Worm (Caenorhabditis elegans) whole organism, L1 larva: Measurements from ENCODE around the gene brc-1.
A peak's percentile ranks its signal among the peaks of the same experiment; 100 is the strongest.

ENCODE experiments used
- C16A3.4 ChIP-seq: fragments of 150-350 bp; optimal IDR thresholded peaks from 2 replicates; lab custom pipeline; 2014; ENCODE audit warnings: missing biosample characterization, missing genetic modification characterization
- aha-1 ChIP-seq: fragments of 150-350 bp; optimal IDR thresholded peaks from 2 replicates; lab custom pipeline; 2014; ENCODE audit warnings: missing biosample characterization, missing genetic modification characterization
- aly-2 ChIP-seq: fragments of 150-350 bp; optimal IDR thresholded peaks from 2 replicates; lab custom pipeline; 2014; ENCODE audit warnings: missing biosample characterization, missing genetic modification characterization
- blmp-1 ChIP-seq: fragments of 150-350 bp; optimal IDR thresholded peaks from 2 replicates; lab custom pipeline; 2014; ENCODE audit warnings: missing biosample characterization, missing genetic modification characterization
- ceh-8 ChIP-seq: fragments of 200-800 bp; sonication (Bioruptor generic); optimal IDR thresholded peaks from 2 replicates; lab custom pipeline; 2018; ENCODE audit warnings: mild to moderate bottlenecking, missing genetic modification characterization, moderate library complexity, missing compliant biosample characterization
- ceh-88 ChIP-seq: fragments of 200-800 bp; sonication (Bioruptor generic); IDR thresholded peaks from 2 replicates; pipeline ENCODE4 v1.3.6; 2022; ENCODE audit warnings: missing genetic modification characterization, missing compliant biosample characterization
- ces-1 ChIP-seq: fragments of 150-350 bp; optimal IDR thresholded peaks from 2 replicates; lab custom pipeline; 2014; ENCODE audit warnings: missing biosample characterization, missing genetic modification reagents, missing genetic modification characterization
- efl-1 ChIP-seq, 4 experiments: fragments of 150-350 bp; optimal IDR thresholded peaks in 3 of 4; peaks in 1 of 4; 1 replicate in 1 of 4; 2 replicates in 3 of 4; lab custom pipeline; 2014; ENCODE audit warnings: missing biosample characterization in 2 of 4, missing genetic modification characterization in 2 of 4, missing genetic modification reagents in 2 of 4
- egl-27 ChIP-seq, 2 experiments: fragments of 150-350 bp in 1 of 2; sonication (generic microtip); optimal IDR thresholded peaks; 3 replicates each; lab custom pipeline; 2017 to 2018; ENCODE audit warnings: missing biosample characterization in 2 of 2, missing genetic modification characterization in 2 of 2, missing genetic modification reagents in 2 of 2
- elt-3 ChIP-seq, 6 experiments: fragments of 150-350 bp in 1 of 6; sonication (generic microtip); optimal IDR thresholded peaks; 2 replicates each; lab custom pipeline; 2017 to 2018; ENCODE audit warnings: missing biosample characterization in 6 of 6, missing genetic modification characterization in 6 of 6, inconsistent platforms in 1 of 6
- ets-5 ChIP-seq: fragments of 200-800 bp; sonication (Bioruptor generic); IDR thresholded peaks from 2 replicates; pipeline ENCODE4 v1.3.6; 2022; ENCODE audit warnings: missing genetic modification characterization, missing compliant biosample characterization
- fkh-4 ChIP-seq: sonication (generic microtip); optimal IDR thresholded peaks from 2 replicates; lab custom pipeline; 2016; ENCODE audit warnings: missing compliant biosample characterization, missing genetic modification characterization, borderline replicate concordance
- fkh-8 ChIP-seq: sonication (generic microtip); optimal IDR thresholded peaks from 2 replicates; lab custom pipeline; 2016; ENCODE audit warnings: mild to moderate bottlenecking, missing genetic modification characterization, missing compliant biosample characterization
- hpl-2 ChIP-seq: fragments of 150-350 bp; optimal IDR thresholded peaks from 2 replicates; lab custom pipeline; 2014; ENCODE audit warnings: missing biosample characterization, missing genetic modification reagents, missing genetic modification characterization
- irx-1 ChIP-seq: sonication (generic microtip); optimal IDR thresholded peaks from 2 replicates; lab custom pipeline; 2016; ENCODE audit warnings: missing genetic modification characterization, missing compliant biosample characterization
- isw-1 ChIP-seq: fragments of 200-800 bp; sonication (Bioruptor generic); IDR thresholded peaks from 2 replicates; pipeline ENCODE4 v1.3.6; 2022; ENCODE audit warnings: missing genetic modification characterization, missing compliant biosample characterization
- lin-14 ChIP-seq: fragments of 200-800 bp; sonication (Bioruptor generic); optimal IDR thresholded peaks from 2 replicates; lab custom pipeline; 2018; ENCODE audit warnings: mild to moderate bottlenecking, missing genetic modification characterization, moderate library complexity, missing compliant biosample characterization
- lsy-2 ChIP-seq, 2 experiments: fragments of 150-350 bp; optimal IDR thresholded peaks; 2 replicates each; lab custom pipeline; 2014; ENCODE audit warnings: missing biosample characterization in 2 of 2, missing genetic modification characterization in 2 of 2
- mab-9 ChIP-seq: fragments of 200-800 bp; sonication (Bioruptor generic); IDR thresholded peaks from 2 replicates; pipeline ENCODE4 v1.3.6; 2022; ENCODE audit warnings: missing genetic modification reagents, missing genetic modification characterization, missing compliant biosample characterization
- mef-2 ChIP-seq: fragments of 150-350 bp; optimal IDR thresholded peaks from 2 replicates; lab custom pipeline; 2014; ENCODE audit warnings: missing biosample characterization, missing genetic modification characterization
- mep-1 ChIP-seq: fragments of 150-350 bp; optimal IDR thresholded peaks from 2 replicates; lab custom pipeline; 2014; ENCODE audit warnings: missing biosample characterization, missing genetic modification characterization
- nhr-12 ChIP-seq: sonication (generic microtip); optimal IDR thresholded peaks from 2 replicates; lab custom pipeline; 2017; ENCODE audit warnings: missing biosample characterization, missing genetic modification characterization
- nhr-20 ChIP-seq: sonication (generic microtip); optimal IDR thresholded peaks from 2 replicates; lab custom pipeline; 2016; ENCODE audit warnings: mild to moderate bottlenecking, missing genetic modification characterization, missing compliant biosample characterization
- nhr-28 ChIP-seq: fragments of 150-350 bp; optimal IDR thresholded peaks from 2 replicates; lab custom pipeline; 2014; ENCODE audit warnings: missing biosample characterization, missing genetic modification characterization
- nhr-47 ChIP-seq: sonication (generic microtip); optimal IDR thresholded peaks from 2 replicates; lab custom pipeline; 2016; ENCODE audit warnings: mild to moderate bottlenecking, missing genetic modification characterization, moderate library complexity, missing compliant biosample characterization
- nhr-71 ChIP-seq: sonication (generic microtip); optimal IDR thresholded peaks from 2 replicates; lab custom pipeline; 2016; ENCODE audit warnings: mild to moderate bottlenecking, missing genetic modification characterization, moderate library complexity, missing compliant biosample characterization
- nhr-84 ChIP-seq: sonication (generic microtip); optimal IDR thresholded peaks from 2 replicates; lab custom pipeline; 2017; ENCODE audit warnings: missing biosample characterization, missing genetic modification characterization
- nhr-85 ChIP-seq: sonication (generic microtip); peaks from one replicate; lab custom pipeline; 2016; ENCODE audit warnings: missing genetic modification characterization, inconsistent platforms, missing compliant biosample characterization
- nhr-90 ChIP-seq: sonication (generic microtip); optimal IDR thresholded peaks from 2 replicates; lab custom pipeline; 2016; ENCODE audit warnings: mild to moderate bottlenecking, missing genetic modification characterization, missing compliant biosample characterization; ENCODE audit not compliant: poor library complexity
- pqm-1 ChIP-seq: sonication (generic microtip); optimal IDR thresholded peaks from 3 replicates; lab custom pipeline; 2017; ENCODE audit warnings: missing biosample characterization, missing genetic modification characterization
- skn-1 ChIP-seq: fragments of 150-350 bp; optimal IDR thresholded peaks from 2 replicates; lab custom pipeline; 2014; ENCODE audit warnings: missing biosample characterization, missing genetic modification characterization
- snpc-4 ChIP-seq: fragments of 150-350 bp; optimal IDR thresholded peaks from 2 replicates; lab custom pipeline; 2014; ENCODE audit warnings: missing biosample characterization, missing genetic modification characterization
- snu-23 ChIP-seq: sonication (generic microtip); optimal IDR thresholded peaks from 2 replicates; lab custom pipeline; 2016; ENCODE audit warnings: missing genetic modification characterization, missing compliant biosample characterization
- sox-4 ChIP-seq: sonication (generic microtip); optimal IDR thresholded peaks from 2 replicates; lab custom pipeline; 2016; ENCODE audit warnings: missing genetic modification characterization, missing compliant biosample characterization
- sptf-1 ChIP-seq: fragments of 150-350 bp; optimal IDR thresholded peaks from 2 replicates; lab custom pipeline; 2014; ENCODE audit warnings: missing biosample characterization, missing genetic modification characterization
- tbx-2 ChIP-seq: sonication (generic microtip); optimal IDR thresholded peaks from 2 replicates; lab custom pipeline; 2016; ENCODE audit warnings: missing genetic modification characterization, missing compliant biosample characterization
- unc-130 ChIP-seq: fragments of 150-350 bp; optimal IDR thresholded peaks from 2 replicates; lab custom pipeline; 2017; ENCODE audit warnings: missing biosample characterization, missing genetic modification characterization, inconsistent platforms
- unc-30 ChIP-seq: sonication (generic microtip); optimal IDR thresholded peaks from 2 replicates; lab custom pipeline; 2017; ENCODE audit warnings: missing biosample characterization, missing genetic modification characterization
- unc-62 ChIP-seq: fragments of 150-350 bp; optimal IDR thresholded peaks from 2 replicates; lab custom pipeline; 2014; ENCODE audit warnings: missing biosample characterization, missing genetic modification reagents, missing genetic modification characterization
- unc-86 ChIP-seq: sonication (generic microtip); optimal IDR thresholded peaks from 2 replicates; lab custom pipeline; 2016; ENCODE audit warnings: missing genetic modification characterization, missing compliant biosample characterization
- unc-98 ChIP-seq: fragments of 200-800 bp; sonication (Bioruptor generic); IDR thresholded peaks from 2 replicates; pipeline ENCODE4 v1.3.6; 2022; ENCODE audit warnings: missing genetic modification characterization, missing compliant biosample characterization
- vab-15 ChIP-seq: sonication (generic microtip); optimal IDR thresholded peaks from 2 replicates; lab custom pipeline; 2017; ENCODE audit warnings: missing genotype, mild to moderate bottlenecking, missing genetic modification characterization, missing compliant biosample characterization
- zag-1 ChIP-seq: fragments of 150-350 bp; optimal IDR thresholded peaks from 2 replicates; lab custom pipeline; 2014; ENCODE audit warnings: missing biosample characterization, missing genetic modification characterization
- ztf-11 ChIP-seq, 2 experiments: sonication (generic microtip); optimal IDR thresholded peaks; 2 replicates each; lab custom pipeline; 2016 to 2017; ENCODE audit warnings: missing genetic modification characterization in 2 of 2, missing biosample characterization in 1 of 2, missing compliant biosample characterization in 1 of 2

brc-1 gene

DNA sequence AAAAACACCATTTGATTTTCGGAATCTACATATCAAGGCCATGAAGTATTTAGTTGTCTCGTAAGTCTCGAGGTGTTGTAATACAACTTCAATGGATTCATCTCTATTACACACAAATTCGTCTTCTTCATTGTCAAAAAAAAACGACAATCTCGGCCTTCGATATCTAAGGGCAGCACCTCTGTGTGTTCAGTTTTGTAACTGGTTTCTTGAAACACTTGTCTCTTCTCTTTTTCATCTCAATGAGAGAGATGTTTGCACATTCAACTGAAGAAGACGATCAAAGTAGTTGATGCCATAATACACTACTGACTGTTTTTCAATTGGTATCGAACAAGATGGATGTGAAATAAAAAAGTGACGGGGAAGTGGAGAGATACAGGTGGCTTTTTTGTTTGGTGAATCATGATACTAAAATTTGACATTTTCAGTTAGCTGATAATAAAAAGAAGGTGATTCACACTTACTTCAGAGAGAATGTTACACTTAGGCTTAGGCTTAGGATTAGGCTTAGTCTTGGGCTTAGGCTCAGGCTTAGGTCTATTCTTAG lies 51.3 kb downstream of the brc-1 start (continued):
- no peak for TF ChIP-seq ets-5 (GFP tag; lab: Robert Waterston, UW)
- TF ChIP-seq irx-1 (tag; lab: Kevin White, UChicago) = no peak
- no peak for TF ChIP-seq nhr-84 (tag; lab: Kevin White, UChicago)
- TF ChIP-seq hpl-2 = no peak
- TF ChIP-seq sox-4 (tag; lab: Kevin White, UChicago) = no peak
- no peak for TF ChIP-seq C16A3.4 (tag; lab: Kevin White, UChicago)
- peak; percentile 10 for TF ChIP-seq blmp-1
- TF ChIP-seq nhr-12 (tag; lab: Kevin White, UChicago) = no peak
- no peak for TF ChIP-seq sptf-1 (tag; lab: Kevin White, UChicago)
- no peak for TF ChIP-seq unc-130 (tag; lab: Kevin White, UChicago)
- TF ChIP-seq unc-98 (GFP tag; lab: Robert Waterston, UW) = no peak
- no peak for TF ChIP-seq ces-1 (GFP tag; lab: Kevin White, UChicago)
- TF ChIP-seq unc-86 (tag; lab: Kevin White, UChicago) = no peak
- no peak for TF ChIP-seq ceh-88 (GFP tag; lab: Robert Waterston, UW)
- no peak for TF ChIP-seq aha-1 (tag; lab: Kevin White, UChicago)

DNA sequence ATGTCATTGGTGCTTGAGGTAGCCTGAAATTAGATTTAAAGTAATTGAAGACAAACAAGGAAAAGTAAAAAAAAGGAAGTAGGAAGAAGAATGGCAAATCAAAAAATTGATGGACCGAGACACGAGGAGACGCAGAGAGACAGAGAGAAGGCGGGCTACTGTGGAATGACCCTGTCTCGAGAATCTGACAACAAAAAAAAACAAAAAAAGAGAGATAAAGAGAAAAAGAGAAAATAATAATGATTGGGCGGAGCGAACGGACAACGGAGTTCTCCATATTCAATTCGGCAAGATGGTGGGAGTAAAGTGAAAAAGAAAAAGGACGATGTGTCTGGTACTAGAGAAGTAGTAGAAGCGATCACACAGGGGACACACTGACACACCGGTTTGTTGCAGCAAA lies 53.8 kb downstream of the brc-1 start, which contains the start of gene toh-1:
Gene toh-1, minus strand, starts transcription at position 23 of the 400 bp plus-strand sequence.
- TF ChIP-seq snu-23 (GFP tag; lab: Kevin White, UChicago) = peak; percentile 47
- TF ChIP-seq nhr-47 = peak; percentile 6
- TF ChIP-seq nhr-71 (tag; lab: Kevin White, UChicago) = peak; percentile 36
- TF ChIP-seq nhr-85 (tag; lab: Kevin White, UChicago) = peak; percentile 93
- peak; percentile 18 for TF ChIP-seq mep-1 (tag; lab: Kevin White, UChicago)
- no peak for TF ChIP-seq zag-1
- no peak for TF ChIP-seq ztf-11 (tag; optimal IDR thresholded peaks at IDR 0.05; lab: Kevin White, UChicago)
- TF ChIP-seq efl-1 (optimal IDR thresholded peaks at IDR 0.05; lab: Kevin White, UChicago) = peak in 1 of 2 experiments; percentile 8
- TF ChIP-seq efl-1 (GFP tag; optimal IDR thresholded peaks at IDR 0.05 in 1 of 2; lab: Kevin White, UChicago) = no peak
- TF ChIP-seq isw-1 (GFP tag; lab: Robert Waterston, UW) = no peak
- TF ChIP-seq lin-14 (GFP tag; lab: Kevin White, UChicago) = peak; percentile 54
- no peak for TF ChIP-seq unc-30 (tag; lab: Kevin White, UChicago)
- peak; percentile 61 for TF ChIP-seq blmp-1
- TF ChIP-seq nhr-90 = peak; percentile 3
- TF ChIP-seq, all 84 proteins: peak for 9

DNA sequence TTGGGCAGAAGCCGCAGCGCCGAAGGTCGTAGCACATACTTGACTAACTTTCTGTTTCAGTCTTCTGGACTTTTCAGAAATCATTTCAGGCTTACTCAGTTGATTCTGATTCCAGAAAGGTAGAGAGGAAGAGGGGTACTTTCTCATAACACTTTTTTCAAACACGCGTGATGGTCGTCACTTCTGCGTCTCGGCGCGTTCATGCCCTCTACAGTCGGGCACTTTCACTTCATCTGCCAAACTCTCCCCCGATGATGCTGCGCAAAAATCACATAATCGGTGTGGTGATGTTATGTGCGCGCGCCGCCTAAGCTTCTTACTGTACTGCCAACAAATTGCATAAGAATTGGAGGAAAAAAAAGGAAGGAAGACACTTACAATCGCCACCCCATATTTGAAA lies 55.2 kb downstream of the brc-1 start:
- TF ChIP-seq unc-62 (GFP tag; lab: Kevin White, UChicago) (no peak), blmp-1 (peak; percentile 96), snu-23 (GFP tag; lab: Kevin White, UChicago) (peak; percentile 26), fkh-4 (tag; lab: Kevin White, UChicago) (no peak), nhr-20 (tag; lab: Kevin White, UChicago) (peak; percentile 4), fkh-8 (tag; lab: Kevin White, UChicago) (no peak), nhr-47 (no peak), lin-14 (GFP tag; lab: Kevin White, UChicago) (peak; percentile 50), aly-2 (tag; lab: Kevin White, UChicago) (no peak), ceh-8 (no peak), skn-1 (no peak), mef-2 (tag; lab: Kevin White, UChicago) (no peak), egl-27 (tag; optimal IDR thresholded peaks at IDR 0.05; lab: Kevin White, UChicago) (no peak), unc-30 (tag; lab: Kevin White, UChicago) (no peak), lsy-2 (tag; optimal IDR thresholded peaks at IDR 0.05; lab: Kevin White, UChicago) (no peak), nhr-28 (tag; lab: Kevin White, UChicago) (no peak), elt-3 (tag; optimal IDR thresholded peaks at IDR 0.05; lab: Kevin White, UChicago) (no peak), nhr-85 (tag; lab: Kevin White, UChicago) (peak; percentile 72), irx-1 (tag; lab: Kevin White, UChicago) (no peak), mab-9 (GFP tag; lab: Robert Waterston, UW) (no peak), unc-98 (GFP tag; lab: Robert Waterston, UW) (no peak), snpc-4 (tag; lab: Kevin White, UChicago) (no peak), pqm-1 (tag; lab: Kevin White, UChicago) (no peak), ces-1 (GFP tag; lab: Kevin White, UChicago) (no peak), vab-15 (tag; lab: Kevin White, UChicago) (no peak), tbx-2 (tag; lab: Kevin White, UChicago) (no peak), isw-1 (GFP tag; lab: Robert Waterston, UW) (no peak)
